Fruit fly (Drosophila melanogaster) whole organism, embryonic: ENCODE results near the gene CG18180.

Source experiments
- Adf1 ChIP-seq: fragments of 200-800 bp; sonication (Bioruptor generic); IDR thresholded peaks from 2 replicates; pipeline ENCODE4 v1.3.6; 2022; ENCODE audit warnings: missing biosample characterization, missing genetic modification characterization
- Atf-2 ChIP-seq: fragments of 200-800 bp; sonication (Bioruptor generic); optimal IDR thresholded peaks from 2 replicates; lab custom pipeline; 2016; ENCODE audit warnings: missing biosample characterization, missing genetic modification characterization
- CG10267 ChIP-seq: fragments of 200-800 bp; sonication (Bioruptor generic); optimal IDR thresholded peaks from 2 replicates; lab custom pipeline; 2018; ENCODE audit warnings: missing biosample characterization, mild to moderate bottlenecking, missing genetic modification characterization, moderate library complexity
- CG10979 ChIP-seq: fragments of 200-800 bp; sonication (Bioruptor generic); optimal IDR thresholded peaks from 2 replicates; lab custom pipeline; 2018; ENCODE audit warnings: missing biosample characterization, mild to moderate bottlenecking, missing genetic modification characterization, moderate library complexity
- CG12299 ChIP-seq: fragments of 200-800 bp; sonication (Bioruptor generic); optimal IDR thresholded peaks from 2 replicates; lab custom pipeline; 2018; ENCODE audit warnings: missing biosample characterization, mild to moderate bottlenecking, missing genetic modification characterization
- CG13287 ChIP-seq: fragments of 200-800 bp; sonication (Bioruptor generic); IDR thresholded peaks from 2 replicates; pipeline ENCODE4 v1.3.6; 2022; ENCODE audit warnings: missing biosample characterization, missing genetic modification characterization; ENCODE audit not compliant: partially characterized antibody
- CG14441 ChIP-seq: fragments of 200-800 bp; sonication (Bioruptor generic); IDR thresholded peaks from 2 replicates; pipeline ENCODE4 v1.3.6; 2022; ENCODE audit warnings: missing biosample characterization, missing genetic modification characterization
- CG17359 ChIP-seq: fragments of 200-800 bp; sonication (Bioruptor generic); optimal IDR thresholded peaks from 3 replicates; lab custom pipeline; 2018; ENCODE audit warnings: missing biosample characterization, mild to moderate bottlenecking, missing genetic modification characterization, moderate library complexity
- CG17385 ChIP-seq: fragments of 200-800 bp; sonication (Bioruptor generic); optimal IDR thresholded peaks from 3 replicates; lab custom pipeline; 2018; ENCODE audit warnings: missing biosample characterization, mild to moderate bottlenecking, missing genetic modification characterization
- CG18619 ChIP-seq: fragments of 200-800 bp; sonication (Bioruptor generic); optimal IDR thresholded peaks from 3 replicates; lab custom pipeline; 2017; ENCODE audit warnings: missing biosample characterization, mild to moderate bottlenecking, missing genetic modification characterization
- CG2712 ChIP-seq: fragments of 200-800 bp; optimal IDR thresholded peaks from 3 replicates; lab custom pipeline; 2019; ENCODE audit warnings: missing biosample characterization, mild to moderate bottlenecking, missing genetic modification characterization, moderate library complexity
- CG34422 ChIP-seq: fragments of 200-800 bp; sonication (Bioruptor generic); IDR thresholded peaks from 3 replicates; pipeline ENCODE4 v1.3.6; 2022; ENCODE audit warnings: missing biosample characterization, missing genetic modification characterization
- CG6683 ChIP-seq: fragments of 200-800 bp; sonication (Bioruptor generic); optimal IDR thresholded peaks from 2 replicates; lab custom pipeline; 2017; ENCODE audit warnings: missing biosample characterization, mild to moderate bottlenecking, missing genetic modification characterization, missing genetic modification reagents
- CG7745 ChIP-seq: fragments of 200-800 bp; sonication (Bioruptor generic); optimal IDR thresholded peaks from 2 replicates; lab custom pipeline; 2018; ENCODE audit warnings: missing biosample characterization, mild to moderate bottlenecking, missing genetic modification characterization, moderate library complexity
- CG7928 ChIP-seq: fragments of 200-800 bp; sonication (Bioruptor generic); optimal IDR thresholded peaks from 2 replicates; lab custom pipeline; 2017; ENCODE audit warnings: missing biosample characterization, mild to moderate bottlenecking, missing genetic modification characterization
- CG8944 ChIP-seq: fragments of 200-800 bp; sonication (Bioruptor generic); optimal IDR thresholded peaks from 3 replicates; lab custom pipeline; 2016; ENCODE audit warnings: missing biosample characterization, missing genetic modification characterization
- CG9215 ChIP-seq: fragments of 200-800 bp; sonication (Bioruptor generic); IDR thresholded peaks from 2 replicates; pipeline ENCODE4 v1.3.6; 2022; ENCODE audit warnings: missing biosample characterization, missing genetic modification characterization
- CG9437 ChIP-seq: fragments of 200-800 bp; sonication (Bioruptor generic); optimal IDR thresholded peaks from 2 replicates; lab custom pipeline; 2018; ENCODE audit warnings: missing biosample characterization, mild to moderate bottlenecking, missing genetic modification characterization
- D19B ChIP-seq: fragments of 200-800 bp; sonication (Bioruptor generic); optimal IDR thresholded peaks from 2 replicates; lab custom pipeline; 2017; ENCODE audit warnings: missing biosample characterization, mild to moderate bottlenecking, missing genetic modification characterization
- Doc2 ChIP-seq: fragments of 200-800 bp; sonication (Bioruptor generic); IDR thresholded peaks from 2 replicates; pipeline ENCODE4 v1.3.6; 2022; ENCODE audit warnings: missing biosample characterization, missing genetic modification characterization
- Dp ChIP-seq: fragments of 200-800 bp; sonication (Bioruptor generic); optimal IDR thresholded peaks from 2 replicates; lab custom pipeline; 2018; ENCODE audit warnings: missing biosample characterization, mild to moderate bottlenecking, missing genetic modification characterization, moderate library complexity
- E2f2 ChIP-seq: fragments of 200-800 bp; sonication (Bioruptor generic); IDR thresholded peaks from 2 replicates; pipeline ENCODE4 v1.3.6; 2022; ENCODE audit warnings: missing biosample characterization, missing genetic modification characterization
- Elba2 ChIP-seq: fragments of 200-800 bp; sonication (Bioruptor generic); optimal IDR thresholded peaks from 3 replicates; lab custom pipeline; 2016; ENCODE audit warnings: missing biosample characterization, missing genetic modification characterization
- Fer1 ChIP-seq: fragments of 200-800 bp; sonication (Bioruptor generic); optimal IDR thresholded peaks from 2 replicates; lab custom pipeline; 2017; ENCODE audit warnings: missing biosample characterization, mild to moderate bottlenecking, missing genetic modification characterization
- HLH4C ChIP-seq: fragments of 200-800 bp; sonication (Bioruptor generic); IDR thresholded peaks from 3 replicates; pipeline ENCODE4 v1.3.6; 2022; ENCODE audit warnings: missing biosample characterization, missing genetic modification characterization; ENCODE audit not compliant: partially characterized antibody
- Hand ChIP-seq: fragments of 200-800 bp; sonication (Bioruptor generic); optimal IDR thresholded peaks from 2 replicates; lab custom pipeline; 2017; ENCODE audit warnings: mild to moderate bottlenecking, missing biosample characterization, missing genetic modification reagents, missing genetic modification characterization
- Lim3 ChIP-seq: fragments of 200-800 bp; sonication (Bioruptor generic); IDR thresholded peaks from 2 replicates; pipeline ENCODE4 v1.3.6; 2022; ENCODE audit warnings: missing biosample characterization, missing genetic modification characterization
- MBD-R2 ChIP-seq: fragments of 200-800 bp; sonication (Bioruptor generic); IDR thresholded peaks from 2 replicates; pipeline ENCODE4 v1.3.6; 2022; ENCODE audit warnings: missing biosample characterization, missing genetic modification characterization
- Nf-YB ChIP-seq: fragments of 200-800 bp; sonication (Bioruptor generic); optimal IDR thresholded peaks from 3 replicates; lab custom pipeline; 2019; ENCODE audit warnings: missing biosample characterization, mild to moderate bottlenecking, missing genetic modification characterization, moderate library complexity
- Nf-YC ChIP-seq: fragments of 200-800 bp; optimal IDR thresholded peaks from 3 replicates; lab custom pipeline; 2019; ENCODE audit warnings: missing biosample characterization, mild to moderate bottlenecking, missing genetic modification characterization, moderate library complexity
- Scr ChIP-seq: fragments of 200-800 bp; sonication (Bioruptor generic); IDR thresholded peaks from 2 replicates; pipeline ENCODE4 v1.3.6; 2022; ENCODE audit warnings: missing biosample characterization, missing genetic modification characterization; ENCODE audit not compliant: partially characterized antibody
- ac ChIP-seq: fragments of 200-800 bp; sonication (Bioruptor generic); optimal IDR thresholded peaks from 3 replicates; lab custom pipeline; 2017; ENCODE audit warnings: missing biosample characterization, mild to moderate bottlenecking, missing genetic modification characterization
- amos ChIP-seq: fragments of 200-800 bp; sonication (Bioruptor generic); IDR thresholded peaks from 2 replicates; pipeline ENCODE4 v1.3.6; 2022; ENCODE audit warnings: missing biosample characterization, missing genetic modification characterization; ENCODE audit not compliant: partially characterized antibody
- btn ChIP-seq: fragments of 200-800 bp; sonication (Bioruptor generic); optimal IDR thresholded peaks from 2 replicates; lab custom pipeline; 2016; ENCODE audit warnings: missing biosample characterization, missing genetic modification characterization
- dimm ChIP-seq: fragments of 200-800 bp; sonication (Bioruptor generic); IDR thresholded peaks from 2 replicates; pipeline ENCODE4 v1.3.6; 2022; ENCODE audit warnings: missing biosample characterization, missing genetic modification characterization
- fu2 ChIP-seq: fragments of 200-800 bp; sonication (Bioruptor generic); optimal IDR thresholded peaks from 2 replicates; lab custom pipeline; 2016; ENCODE audit warnings: missing biosample characterization, missing genetic modification characterization
- gro ChIP-seq: fragments of 200-800 bp; sonication (Bioruptor generic); optimal IDR thresholded peaks from 2 replicates; lab custom pipeline; 2016; ENCODE audit warnings: missing biosample characterization, missing genetic modification characterization
- lbe ChIP-seq: fragments of 200-800 bp; sonication (Bioruptor generic); optimal IDR thresholded peaks from 2 replicates; lab custom pipeline; 2016; ENCODE audit warnings: missing biosample characterization, mild to moderate bottlenecking, missing genetic modification characterization
- luna ChIP-seq: fragments of 200-800 bp; sonication (Bioruptor generic); optimal IDR thresholded peaks from 2 replicates; lab custom pipeline; 2016; ENCODE audit warnings: missing biosample characterization, missing genetic modification characterization
- mirr ChIP-seq: fragments of 200-800 bp; sonication (Bioruptor generic); optimal IDR thresholded peaks from 3 replicates; lab custom pipeline; 2018; ENCODE audit warnings: missing biosample characterization, mild to moderate bottlenecking, missing genetic modification characterization
- nerfin-2 ChIP-seq: fragments of 200-800 bp; sonication (Bioruptor generic); IDR thresholded peaks from 2 replicates; pipeline ENCODE4 v1.3.6; 2022; ENCODE audit warnings: missing biosample characterization, missing genetic modification characterization; ENCODE audit not compliant: partially characterized antibody
- onecut ChIP-seq: fragments of 200-800 bp; sonication (Bioruptor generic); IDR thresholded peaks from 2 replicates; pipeline ENCODE4 v1.3.6; 2022; ENCODE audit warnings: missing biosample characterization, missing genetic modification characterization
- phol ChIP-seq: fragments of 200-800 bp; sonication (Bioruptor generic); optimal IDR thresholded peaks from 3 replicates; lab custom pipeline; 2018; ENCODE audit warnings: missing biosample characterization, mild to moderate bottlenecking, missing genetic modification characterization, moderate library complexity
- prd ChIP-seq, 3 experiments: fragments of >200 bp in 2 of 3; fragments of 200-800 bp in 1 of 3; sonication (Bioruptor generic) in 1 of 3; optimal IDR thresholded peaks in 2 of 3; IDR thresholded peaks in 1 of 3; 2 replicates in 2 of 3; 3 replicates in 1 of 3; pipeline versions ENCODE4 v1.3.6 to Lab custom; 2017 to 2022; ENCODE audit warnings: missing biosample characterization in 1 of 3, missing genetic modification characterization in 1 of 3
- psq ChIP-seq: fragments of 200-800 bp; sonication (Bioruptor generic); optimal IDR thresholded peaks from 2 replicates; lab custom pipeline; 2017; ENCODE audit warnings: missing biosample characterization, missing genetic modification characterization
- salm ChIP-seq: fragments of 200-800 bp; sonication (Bioruptor generic); optimal IDR thresholded peaks from 2 replicates; lab custom pipeline; 2018; ENCODE audit warnings: missing biosample characterization, mild to moderate bottlenecking, missing genetic modification characterization
- sens ChIP-seq: fragments of 200-800 bp; sonication (Bioruptor generic); peaks from one replicate; lab custom pipeline; 2016; ENCODE audit warnings: missing biosample characterization, missing genetic modification characterization
- seq ChIP-seq: fragments of 200-800 bp; sonication (Bioruptor generic); IDR thresholded peaks from 2 replicates; pipeline ENCODE4 v1.3.6; 2022; ENCODE audit warnings: missing biosample characterization, missing genetic modification characterization
- slou ChIP-seq: fragments of 200-800 bp; sonication (Bioruptor generic); optimal IDR thresholded peaks from 3 replicates; lab custom pipeline; 2016; ENCODE audit warnings: missing biosample characterization, missing genetic modification characterization
- stwl ChIP-seq: fragments of 200-800 bp; sonication (Bioruptor generic); optimal IDR thresholded peaks from 3 replicates; lab custom pipeline; 2018; ENCODE audit warnings: missing biosample characterization, mild to moderate bottlenecking, missing genetic modification characterization, moderate library complexity
- sug ChIP-seq: fragments of 200-800 bp; optimal IDR thresholded peaks from 2 replicates; lab custom pipeline; 2019; ENCODE audit warnings: missing biosample characterization, mild to moderate bottlenecking, missing genetic modification characterization, moderate library complexity

The CG18180 gene

DNA sequence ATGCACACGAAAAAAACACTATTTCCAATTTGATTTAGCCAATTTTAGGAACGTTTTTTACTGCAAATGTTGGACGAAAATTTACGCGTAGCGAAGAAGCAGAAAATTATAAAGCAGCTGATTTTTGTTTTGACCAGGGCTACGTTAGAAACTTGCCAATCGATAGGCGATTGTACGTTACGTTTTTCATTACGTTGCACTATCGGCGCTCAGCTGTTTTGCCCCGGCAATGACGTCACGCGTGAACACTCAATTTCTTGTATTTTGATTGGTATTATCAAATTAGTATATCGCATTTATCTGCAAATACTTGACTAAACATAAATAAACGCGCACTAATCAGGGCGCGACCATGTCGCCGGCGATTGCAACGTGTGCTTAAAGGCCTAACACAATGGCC lies 38.2 kb downstream of the CG18180 start, which contains the start of the genes fry and CG16717 (continued):
- TF ChIP-seq CG34422 (GFP tag; lab: Robert Waterston, UW) (peak; percentile 52; the same call in 1 of the 3 replicates), ac (no peak), sug (tag; lab: Kevin White, UChicago) (peak; percentile 30), Dp (GFP tag; lab: Kevin White, UChicago) (peak; percentile 31), mirr (GFP tag; lab: Kevin White, UChicago) (peak; percentile 51), Scr (GFP tag; lab: Robert Waterston, UW) (peak; percentile 66), btn (GFP tag; lab: Kevin White, UChicago) (no peak), Hand (GFP tag; lab: Kevin White, UChicago) (no peak), amos (GFP tag; lab: Robert Waterston, UW) (peak; percentile 57; the same call in 1 of the 2 replicates), dimm (no peak), CG10979 (tag; lab: Kevin White, UChicago) (no peak), psq (GFP tag; lab: Kevin White, UChicago) (no peak), prd (optimal IDR thresholded peaks at IDR 0.05; lab: Kevin White, UChicago) (no peak), prd (GFP tag; IDR thresholded peaks at IDR 0.05; lab: Robert Waterston, UW) (no peak), gro (GFP tag; lab: Kevin White, UChicago) (peak; percentile 13), luna (GFP tag; lab: Kevin White, UChicago) (no peak), seq (GFP tag; lab: Robert Waterston, UW) (no peak), CG17359 (tag; lab: Kevin White, UChicago) (no peak), CG14441 (GFP tag; lab: Robert Waterston, UW) (no peak), CG7745 (tag; lab: Kevin White, UChicago) (peak; percentile 99), CG9215 (GFP tag; lab: Robert Waterston, UW) (no peak), onecut (GFP tag; lab: Robert Waterston, UW) (no peak), fu2 (GFP tag; lab: Kevin White, UChicago) (no peak), Fer1 (GFP tag; lab: Kevin White, UChicago) (peak; percentile 26), Lim3 (GFP tag; lab: Robert Waterston, UW) (no peak), lbe (peak; percentile 5), CG17385 (GFP tag; lab: Kevin White, UChicago) (peak; percentile 92), salm (tag; lab: Kevin White, UChicago) (no peak), E2f2 (GFP tag; lab: Robert Waterston, UW) (peak; percentile 16; the same call in 1 of the 2 replicates), Nf-YC (tag; lab: Kevin White, UChicago) (no peak), Elba2 (GFP tag; lab: Kevin White, UChicago) (peak; percentile 48), phol (tag; lab: Kevin White, UChicago) (peak; percentile 21), HLH4C (GFP tag; lab: Robert Waterston, UW) (peak; percentile 56), Nf-YB (no peak), Doc2 (GFP tag; lab: Robert Waterston, UW) (no peak), stwl (tag; lab: Kevin White, UChicago) (peak; percentile 67), CG12299 (tag; lab: Kevin White, UChicago) (no peak), CG10267 (tag; lab: Kevin White, UChicago) (peak; percentile 9), slou (no peak), D19B (GFP tag; lab: Kevin White, UChicago) (no peak), CG7928 (GFP tag; lab: Kevin White, UChicago) (peak; percentile 93), CG13287 (GFP tag; lab: Robert Waterston, UW) (peak; percentile 82), CG6683 (GFP tag; lab: Kevin White, UChicago) (no peak), Atf-2 (no peak), sens (GFP tag; lab: Kevin White, UChicago) (no peak), nerfin-2 (GFP tag; lab: Robert Waterston, UW) (no peak), MBD-R2 (GFP tag; lab: Robert Waterston, UW) (peak; percentile 92), CG8944 (GFP tag; lab: Kevin White, UChicago) (no peak), Adf1 (no peak), CG18619 (GFP tag; lab: Kevin White, UChicago) (no peak), CG2712 (tag; lab: Kevin White, UChicago) (no peak), CG9437 (GFP tag; lab: Kevin White, UChicago) (peak; percentile 99)
